Worm (Caenorhabditis elegans) whole organism, young adult: ENCODE results near the gene C36A4.4.

Experiments
- ZK185.1 ChIP-seq: sonication (generic microtip); optimal IDR thresholded peaks from 2 replicates; lab custom pipeline; 2016; ENCODE audit warnings: mild to moderate bottlenecking, missing genetic modification characterization, missing compliant biosample characterization; ENCODE audit not compliant: poor library complexity, severe bottlenecking
- ceh-40 ChIP-seq: fragments of 200-800 bp; sonication (Bioruptor generic); IDR thresholded peaks from 2 replicates; pipeline ENCODE4 v1.3.6; 2022; ENCODE audit warnings: missing genetic modification characterization, missing compliant biosample characterization
- egl-44 ChIP-seq: fragments of 200-800 bp; sonication (Bioruptor generic); IDR thresholded peaks from 2 replicates; pipeline ENCODE4 v1.3.6; 2022; ENCODE audit warnings: missing genetic modification reagents, missing genetic modification characterization, missing compliant biosample characterization
- hrde-1 ChIP-seq: sonication (generic microtip); optimal IDR thresholded peaks from 2 replicates; lab custom pipeline; 2016; ENCODE audit warnings: missing genetic modification characterization, mild to moderate bottlenecking, missing compliant biosample characterization, moderate library complexity, missing genotype, missing genetic modification reagents, borderline replicate concordance
- mcd-1 ChIP-seq: fragments of 200-800 bp; sonication (Bioruptor generic); IDR thresholded peaks from 2 replicates; pipeline ENCODE4 v1.3.6; 2022; ENCODE audit warnings: missing genetic modification reagents, missing genetic modification characterization, missing compliant biosample characterization

- no peak for TF ChIP-seq mcd-1 (GFP tag; lab: Robert Waterston, UW)
- TF ChIP-seq ZK185.1: no peak
- TF ChIP-seq ceh-40 (GFP tag; lab: Robert Waterston, UW): no peak
- no peak for TF ChIP-seq hrde-1
- no peak for TF ChIP-seq egl-44 (GFP tag; lab: Robert Waterston, UW)
These were observed 44.2 kb upstream of the C36A4.4 start for ce11 chrIII:3887586-3887985.
